Worm (Caenorhabditis elegans): ENCODE data around the gene epg-5.

ce11 chrII:6631995-6632394 is 22.8 kb upstream of the epg-5 start:
- no peak for TF ChIP-seq pha-2 (tag; optimal IDR thresholded peaks at IDR 0.05)
- no peak for TF ChIP-seq dve-1 (tag; optimal IDR thresholded peaks at IDR 0.05)
- no peak for TF ChIP-seq ama-1 (optimal IDR thresholded peaks at IDR 0.05)
- no peak for TF ChIP-seq C38D4.7 (GFP tag; optimal IDR thresholded peaks at IDR 0.05)
- no peak for TF ChIP-seq mec-3 (tag; optimal IDR thresholded peaks at IDR 0.05; ENCODE audit: borderline replicate concordance)
- no peak for TF ChIP-seq nhr-11 (tag; optimal IDR thresholded peaks at IDR 0.05)
- TF ChIP-seq ets-4 (tag; optimal IDR thresholded peaks at IDR 0.05): no peak
- TF ChIP-seq syd-9 (tag; optimal IDR thresholded peaks at IDR 0.05): no peak
- TF ChIP-seq K02D7.2 (tag; optimal IDR thresholded peaks at IDR 0.05): no peak
- TF ChIP-seq unc-86 (tag; optimal IDR thresholded peaks at IDR 0.05): no peak
- TF ChIP-seq madf-2 (tag; optimal IDR thresholded peaks at IDR 0.05): no peak
- TF ChIP-seq F13H6.1 (tag; optimal IDR thresholded peaks at IDR 0.05): no peak
- TF ChIP-seq pag-3 (tag; optimal IDR thresholded peaks at IDR 0.05; ENCODE audit: borderline replicate concordance): no peak
- TF ChIP-seq fax-1 (tag; optimal IDR thresholded peaks at IDR 0.05): no peak

Measured in whole organism, late embryonic.